Fruit fly (Drosophila melanogaster) whole organism, prepupa: ENCODE measurements around the gene g.
A peak's percentile ranks its signal among the peaks of the same experiment; 100 is the strongest.

Experiments
- Blimp-1 ChIP-seq: fragments of 200-800 bp; sonication (Bioruptor generic); optimal IDR thresholded peaks from 3 replicates; lab custom pipeline; 2017; ENCODE audit warnings: missing biosample characterization, missing genetic modification characterization, mild to moderate bottlenecking, moderate library complexity, missing genetic modification reagents
- CG10631 ChIP-seq: fragments of 200-800 bp; sonication (Bioruptor generic); optimal IDR thresholded peaks from 2 replicates; lab custom pipeline; 2016; ENCODE audit warnings: missing biosample characterization, missing genetic modification characterization
- CG10669 ChIP-seq: fragments of 200-800 bp; sonication (Bioruptor generic); optimal IDR thresholded peaks from 3 replicates; lab custom pipeline; 2018; ENCODE audit warnings: missing biosample characterization, mild to moderate bottlenecking, missing genetic modification characterization, moderate library complexity
- CG11294 ChIP-seq: fragments of 200-800 bp; sonication (Bioruptor generic); IDR thresholded peaks from 2 replicates; pipeline ENCODE4 v1.3.6; 2022; ENCODE audit warnings: missing biosample characterization, missing genetic modification characterization
- CG11902 ChIP-seq: fragments of 200-800 bp; sonication (Bioruptor generic); optimal IDR thresholded peaks from 3 replicates; lab custom pipeline; 2016; ENCODE audit warnings: missing biosample characterization, missing genetic modification characterization
- CG15336 ChIP-seq: fragments of 200-800 bp; sonication (Bioruptor generic); IDR thresholded peaks from 2 replicates; pipeline ENCODE4 v1.3.6; 2022; ENCODE audit warnings: missing biosample characterization, missing genetic modification characterization
- CG1621 ChIP-seq: fragments of 200-800 bp; sonication (Bioruptor generic); optimal IDR thresholded peaks from 3 replicates; lab custom pipeline; 2018; ENCODE audit warnings: missing biosample characterization, mild to moderate bottlenecking, missing genetic modification characterization
- CG31627 ChIP-seq: fragments of 200-800 bp; sonication (Bioruptor generic); optimal IDR thresholded peaks from 3 replicates; lab custom pipeline; 2016; ENCODE audit warnings: missing biosample characterization, missing genetic modification characterization
- CG3919 ChIP-seq: fragments of 200-800 bp; sonication (Bioruptor generic); optimal IDR thresholded peaks from 3 replicates; lab custom pipeline; 2016; ENCODE audit warnings: missing biosample characterization, missing genetic modification characterization
- CG4318 ChIP-seq: fragments of 200-800 bp; sonication (Bioruptor generic); optimal IDR thresholded peaks from 3 replicates; lab custom pipeline; 2017; ENCODE audit warnings: missing biosample characterization, mild to moderate bottlenecking, missing genetic modification characterization
- CG6163 ChIP-seq: fragments of 200-800 bp; sonication (Bioruptor generic); IDR thresholded peaks from 3 replicates; pipeline ENCODE4 v1.3.6; 2022; ENCODE audit warnings: missing biosample characterization, missing genetic modification characterization
- CG6276 ChIP-seq: fragments of 200-800 bp; sonication (Bioruptor generic); optimal IDR thresholded peaks from 2 replicates; lab custom pipeline; 2017; ENCODE audit warnings: missing biosample characterization, mild to moderate bottlenecking, missing genetic modification characterization
- CG6808 ChIP-seq: fragments of 200-800 bp; sonication (Bioruptor generic); optimal IDR thresholded peaks from 3 replicates; lab custom pipeline; 2017; ENCODE audit warnings: missing biosample characterization, missing genetic modification characterization, mild to moderate bottlenecking, moderate library complexity, missing genetic modification reagents
- CG6854 ChIP-seq: fragments of 200-800 bp; sonication (Bioruptor generic); optimal IDR thresholded peaks from 2 replicates; lab custom pipeline; 2017; ENCODE audit warnings: missing biosample characterization, mild to moderate bottlenecking, missing genetic modification characterization
- CG7368 ChIP-seq: fragments of 200-800 bp; sonication (Bioruptor generic); optimal IDR thresholded peaks from 3 replicates; lab custom pipeline; 2016; ENCODE audit warnings: missing biosample characterization, missing genetic modification characterization
- CG8119 ChIP-seq: fragments of 200-800 bp; sonication (Bioruptor generic); IDR thresholded peaks from 3 replicates; pipeline ENCODE4 v1.3.6; 2022; ENCODE audit warnings: missing biosample characterization, missing genetic modification characterization
- CG8319 ChIP-seq: fragments of 200-800 bp; sonication (Bioruptor generic); optimal IDR thresholded peaks from 3 replicates; lab custom pipeline; 2016; ENCODE audit warnings: missing biosample characterization, missing genetic modification characterization
- CG9139 ChIP-seq: fragments of 200-800 bp; sonication (Bioruptor generic); optimal IDR thresholded peaks from 3 replicates; lab custom pipeline; 2017; ENCODE audit warnings: missing biosample characterization, mild to moderate bottlenecking, missing genetic modification characterization
- Eip75B ChIP-seq: fragments of 200-800 bp; sonication (Bioruptor generic); optimal IDR thresholded peaks from 3 replicates; lab custom pipeline; 2016; ENCODE audit warnings: missing biosample characterization, missing genetic modification characterization
- Eip78C ChIP-seq: fragments of 200-800 bp; sonication (Bioruptor generic); peaks from one replicate; lab custom pipeline; 2016; ENCODE audit warnings: missing biosample characterization, missing genetic modification characterization
- Eip93F ChIP-seq: fragments of 200-800 bp; sonication (Bioruptor generic); optimal IDR thresholded peaks from 2 replicates; lab custom pipeline; 2016; ENCODE audit warnings: missing biosample characterization, mild to moderate bottlenecking, missing genetic modification characterization
- Ets21C ChIP-seq: fragments of 200-800 bp; sonication (Bioruptor generic); optimal IDR thresholded peaks from 3 replicates; lab custom pipeline; 2016; ENCODE audit warnings: missing biosample characterization, missing genetic modification characterization
- Gug ChIP-seq: fragments of 200-800 bp; sonication (Bioruptor generic); IDR thresholded peaks from 2 replicates; pipeline ENCODE4 v1.3.6; 2022; ENCODE audit warnings: missing biosample characterization, missing genetic modification characterization
- Hr4 ChIP-seq: fragments of 200-800 bp; sonication (Bioruptor generic); optimal IDR thresholded peaks from 3 replicates; lab custom pipeline; 2016; ENCODE audit warnings: missing biosample characterization, missing genetic modification characterization
- Lpt ChIP-seq: fragments of 200-800 bp; sonication (Bioruptor generic); optimal IDR thresholded peaks from 3 replicates; lab custom pipeline; 2016; ENCODE audit warnings: missing biosample characterization, missing genetic modification characterization
- Met ChIP-seq: fragments of 200-800 bp; sonication (Bioruptor generic); optimal IDR thresholded peaks from 3 replicates; lab custom pipeline; 2016; ENCODE audit warnings: missing biosample characterization, missing genetic modification characterization
- OdsH ChIP-seq: fragments of 200-800 bp; sonication (Bioruptor generic); optimal IDR thresholded peaks from 3 replicates; lab custom pipeline; 2016; ENCODE audit warnings: missing biosample characterization, missing genetic modification characterization
- Smox ChIP-seq: fragments of 200-800 bp; sonication (Bioruptor generic); optimal IDR thresholded peaks from 3 replicates; lab custom pipeline; 2016; ENCODE audit warnings: missing biosample characterization, missing genetic modification characterization
- Sox14 ChIP-seq: fragments of 200-800 bp; sonication (Bioruptor generic); optimal IDR thresholded peaks from 3 replicates; lab custom pipeline; 2016; ENCODE audit warnings: missing biosample characterization, missing genetic modification characterization
- Sox15 ChIP-seq: fragments of 200-800 bp; sonication (Bioruptor generic); optimal IDR thresholded peaks from 3 replicates; lab custom pipeline; 2016; ENCODE audit warnings: missing biosample characterization, missing genetic modification characterization
- acj6 ChIP-seq: fragments of 200-800 bp; sonication (Bioruptor generic); optimal IDR thresholded peaks from 3 replicates; lab custom pipeline; 2016; ENCODE audit warnings: missing biosample characterization, missing genetic modification characterization
- cyc ChIP-seq: fragments of 200-800 bp; sonication (Bioruptor generic); optimal IDR thresholded peaks from 3 replicates; lab custom pipeline; 2016; ENCODE audit warnings: missing biosample characterization, missing genetic modification characterization
- eg ChIP-seq: fragments of 200-800 bp; sonication (Bioruptor generic); IDR thresholded peaks from 3 replicates; pipeline ENCODE4 v1.3.6; 2022; ENCODE audit warnings: missing biosample characterization, missing genetic modification characterization
- esn ChIP-seq: fragments of 200-800 bp; sonication (Bioruptor generic); optimal IDR thresholded peaks from 2 replicates; lab custom pipeline; 2016; ENCODE audit warnings: missing biosample characterization, mild to moderate bottlenecking, missing genetic modification characterization, moderate library complexity
- fd59A ChIP-seq: fragments of 200-800 bp; sonication (Bioruptor generic); optimal IDR thresholded peaks from 2 replicates; lab custom pipeline; 2017; ENCODE audit warnings: missing biosample characterization, mild to moderate bottlenecking, missing genetic modification characterization, missing genetic modification reagents
- fd85E ChIP-seq: fragments of 200-800 bp; sonication (Bioruptor generic); optimal IDR thresholded peaks from 3 replicates; lab custom pipeline; 2016; ENCODE audit warnings: missing biosample characterization, missing genetic modification characterization
- fkh ChIP-seq: fragments of 200-800 bp; sonication (Bioruptor generic); optimal IDR thresholded peaks from 3 replicates; lab custom pipeline; 2017; ENCODE audit warnings: missing biosample characterization, mild to moderate bottlenecking, missing genetic modification characterization, moderate library complexity
- lz ChIP-seq: fragments of 200-800 bp; sonication (Bioruptor generic); optimal IDR thresholded peaks from 3 replicates; lab custom pipeline; 2016; ENCODE audit warnings: missing biosample characterization, missing genetic modification characterization
- net ChIP-seq: fragments of 200-800 bp; sonication (Bioruptor generic); optimal IDR thresholded peaks from 3 replicates; lab custom pipeline; 2016; ENCODE audit warnings: missing biosample characterization, missing genetic modification characterization
- pdm3 ChIP-seq: fragments of 200-800 bp; sonication (Bioruptor generic); optimal IDR thresholded peaks from 3 replicates; lab custom pipeline; 2016; ENCODE audit warnings: missing biosample characterization, missing genetic modification characterization
- spab ChIP-seq: fragments of 200-800 bp; sonication (Bioruptor generic); optimal IDR thresholded peaks from 2 replicates; lab custom pipeline; 2017; ENCODE audit warnings: missing biosample characterization, mild to moderate bottlenecking, missing genetic modification characterization, missing genetic modification reagents
- ss ChIP-seq, 2 experiments: fragments of 200-800 bp; sonication (Bioruptor generic); optimal IDR thresholded peaks; 2 replicates in 1 of 2; 3 replicates in 1 of 2; lab custom pipeline; 2017 to 2018; ENCODE audit warnings: mild to moderate bottlenecking in 2 of 2, missing biosample characterization in 2 of 2, missing genetic modification characterization in 2 of 2, moderate library complexity in 1 of 2

The g gene

DNA sequence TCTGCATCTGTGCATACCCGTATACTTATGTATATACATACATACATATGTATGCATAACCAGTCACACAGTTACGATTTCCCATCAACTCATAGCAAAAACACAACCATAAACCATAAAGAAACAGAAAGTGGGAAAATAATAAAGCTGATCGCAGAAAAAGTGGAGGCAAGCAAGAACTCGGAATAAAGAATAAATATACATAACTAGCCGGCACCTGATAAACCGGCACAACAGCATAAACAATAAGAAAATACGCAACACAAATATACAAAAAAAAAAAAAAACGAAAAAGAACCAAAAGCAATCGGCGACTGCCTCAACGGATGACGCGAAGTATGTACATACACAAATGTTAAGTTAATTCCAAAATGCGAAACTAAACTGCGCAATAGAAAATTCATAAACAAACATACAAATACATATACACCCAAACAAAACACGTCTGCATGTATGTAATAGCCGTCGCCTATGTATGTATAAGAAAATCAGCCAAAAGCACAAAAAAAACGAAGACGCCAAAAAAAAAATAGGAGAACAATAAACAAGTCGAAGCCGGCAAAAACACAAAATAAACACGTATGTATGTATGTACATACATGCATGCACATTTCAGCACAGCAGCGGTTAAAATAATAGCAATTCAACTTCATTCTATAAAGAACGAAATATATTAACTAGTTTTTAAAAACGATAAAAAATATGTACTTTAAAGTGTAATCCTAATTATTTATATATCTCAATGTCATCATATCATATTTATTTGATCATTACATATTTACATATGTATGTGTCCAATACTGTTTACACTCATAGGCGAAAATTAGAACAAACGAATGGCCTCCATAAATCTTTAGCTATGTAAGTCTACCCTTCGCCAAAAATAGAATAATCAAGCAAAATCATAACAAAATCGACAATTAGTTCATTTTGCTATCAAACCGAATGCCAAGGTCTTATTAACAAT lies 13.1 kb upstream of the g start (continued):
- TF ChIP-seq Met (GFP tag; lab: Kevin White, UChicago) (peak; percentile 36), net (GFP tag; lab: Kevin White, UChicago) (no peak), Gug (peak; percentile 67; the same call in 1 of the 2 replicates), Lpt (GFP tag; lab: Kevin White, UChicago) (no peak), Eip75B (GFP tag; lab: Kevin White, UChicago) (peak; percentile 15), CG9139 (GFP tag; lab: Kevin White, UChicago) (no peak), fd85E (GFP tag; lab: Kevin White, UChicago) (no peak), eg (peak; percentile 67), spab (GFP tag; lab: Kevin White, UChicago) (no peak), CG11294 (peak; percentile 59), CG4318 (GFP tag; lab: Kevin White, UChicago) (peak; percentile 27), CG8119 (GFP tag; lab: Robert Waterston, UW) (peak; percentile 75; the same call in 2 of the 3 replicates), CG10669 (GFP tag; lab: Kevin White, UChicago) (peak; percentile 1), CG10631 (GFP tag; lab: Kevin White, UChicago) (peak; percentile 0), CG1621 (tag; lab: Kevin White, UChicago) (no peak), OdsH (GFP tag; lab: Kevin White, UChicago) (peak; percentile 46), CG6808 (GFP tag; lab: Kevin White, UChicago) (peak; percentile 55), CG6276 (GFP tag; lab: Kevin White, UChicago) (peak; percentile 32), esn (GFP tag; lab: Kevin White, UChicago) (peak; percentile 40), CG6854 (no peak), Smox (GFP tag; lab: Kevin White, UChicago) (peak; percentile 19), CG6163 (GFP tag; lab: Robert Waterston, UW) (peak; percentile 53; the same call in 1 of the 3 replicates), Sox14 (GFP tag; lab: Kevin White, UChicago) (peak; percentile 9), cyc (no peak), Hr4 (peak; percentile 44), CG31627 (GFP tag; lab: Kevin White, UChicago) (no peak), CG11902 (GFP tag; lab: Kevin White, UChicago) (no peak), pdm3 (GFP tag; lab: Kevin White, UChicago) (no peak), lz (GFP tag; lab: Kevin White, UChicago) (peak; percentile 39), ss (GFP tag; optimal IDR thresholded peaks at IDR 0.05; lab: Kevin White, UChicago) (peak; percentile 34 to 46), Blimp-1 (GFP tag; lab: Kevin White, UChicago) (no peak), CG8319 (GFP tag; lab: Kevin White, UChicago) (no peak), Sox15 (GFP tag; lab: Kevin White, UChicago) (no peak), acj6 (GFP tag; lab: Kevin White, UChicago) (peak; percentile 35), fd59A (GFP tag; lab: Kevin White, UChicago) (no peak), Eip93F (no peak), Ets21C (GFP tag; lab: Kevin White, UChicago) (no peak), Eip78C (peak; percentile 85), CG15336 (GFP tag; lab: Robert Waterston, UW) (peak; percentile 81), fkh (peak; percentile 52), CG3919 (peak; percentile 16), CG7368 (GFP tag; lab: Kevin White, UChicago) (peak; percentile 5)
